Fruit fly (Drosophila melanogaster) whole organism, adult: ENCODE measurements around the gene comm3.
A peak's percentile ranks its signal among the peaks of the same experiment; 100 is the strongest.

Experiments
- CG11617 ChIP-seq: fragments of 200-800 bp; sonication (Bioruptor generic); optimal IDR thresholded peaks from 2 replicates; lab custom pipeline; 2017; ENCODE audit warnings: mild to moderate bottlenecking, missing biosample characterization, missing genetic modification reagents, missing genetic modification characterization
- CG12768 ChIP-seq: fragments of 200-800 bp; sonication (Bioruptor generic); optimal IDR thresholded peaks from 2 replicates; lab custom pipeline; 2017; ENCODE audit warnings: missing biosample characterization, missing genetic modification characterization, mild to moderate bottlenecking, moderate library complexity, missing genetic modification reagents
- CG14711 ChIP-seq: fragments of 200-800 bp; sonication (Bioruptor generic); optimal IDR thresholded peaks from 2 replicates; lab custom pipeline; 2018; ENCODE audit warnings: missing biosample characterization, mild to moderate bottlenecking, missing genetic modification characterization, moderate library complexity
- CG1620 ChIP-seq: fragments of 200-800 bp; sonication (Bioruptor generic); optimal IDR thresholded peaks from 2 replicates; lab custom pipeline; 2016; ENCODE audit warnings: missing biosample characterization, missing genetic modification characterization
- CG33017 ChIP-seq: fragments of 200-800 bp; sonication (Bioruptor generic); optimal IDR thresholded peaks from 2 replicates; lab custom pipeline; 2018; ENCODE audit warnings: missing biosample characterization, mild to moderate bottlenecking, missing genetic modification characterization, moderate library complexity
- CG5204 ChIP-seq: fragments of 200-800 bp; sonication (Bioruptor generic); optimal IDR thresholded peaks from 2 replicates; lab custom pipeline; 2016; ENCODE audit warnings: missing biosample characterization, missing genetic modification characterization
- CG7045 ChIP-seq: fragments of 200-800 bp; sonication (Bioruptor generic); optimal IDR thresholded peaks from 2 replicates; lab custom pipeline; 2017; ENCODE audit warnings: missing biosample characterization, mild to moderate bottlenecking, missing genetic modification characterization
- CG7101 ChIP-seq: fragments of 200-800 bp; sonication (Bioruptor generic); optimal IDR thresholded peaks from 2 replicates; lab custom pipeline; 2018; ENCODE audit warnings: missing biosample characterization, mild to moderate bottlenecking, missing genetic modification characterization, moderate library complexity
- Clk ChIP-seq: fragments of 200-800 bp; sonication (Bioruptor generic); optimal IDR thresholded peaks from 2 replicates; lab custom pipeline; 2017; ENCODE audit warnings: missing biosample characterization, missing genetic modification characterization
- Crg-1 ChIP-seq: fragments of 200-800 bp; sonication (Bioruptor generic); optimal IDR thresholded peaks from 2 replicates; lab custom pipeline; 2016; ENCODE audit warnings: missing biosample characterization, missing genetic modification characterization
- Hr96 ChIP-seq: fragments of 200-800 bp; sonication (Bioruptor generic); optimal IDR thresholded peaks from 2 replicates; lab custom pipeline; 2016; ENCODE audit warnings: missing biosample characterization, missing genetic modification characterization
- Mnt ChIP-seq: fragments of 200-800 bp; sonication (Bioruptor generic); optimal IDR thresholded peaks from 2 replicates; lab custom pipeline; 2016; ENCODE audit warnings: missing biosample characterization, mild to moderate bottlenecking, missing genetic modification characterization
- bab1 ChIP-seq: fragments of 200-800 bp; sonication (Bioruptor generic); optimal IDR thresholded peaks from 3 replicates; lab custom pipeline; 2019; ENCODE audit warnings: missing biosample characterization, mild to moderate bottlenecking, missing genetic modification characterization, moderate library complexity
- cic ChIP-seq: fragments of 200-800 bp; sonication (Bioruptor generic); optimal IDR thresholded peaks from 2 replicates; lab custom pipeline; 2017; ENCODE audit warnings: missing biosample characterization, mild to moderate bottlenecking, missing genetic modification characterization, moderate library complexity
- cnc ChIP-seq, 2 experiments: fragments of >200 bp; optimal IDR thresholded peaks; 2 replicates each; lab custom pipeline; 2017
- kay ChIP-seq: fragments of 200-800 bp; sonication (Bioruptor generic); peaks from one replicate; lab custom pipeline; 2016; ENCODE audit warnings: missing biosample characterization, missing genetic modification characterization, borderline replicate concordance
- ovo ChIP-seq: fragments of 200-800 bp; sonication (Bioruptor generic); optimal IDR thresholded peaks from 2 replicates; lab custom pipeline; 2016; ENCODE audit warnings: missing biosample characterization, missing genetic modification characterization
- pad ChIP-seq: fragments of 200-800 bp; sonication (Bioruptor generic); optimal IDR thresholded peaks from 3 replicates; lab custom pipeline; 2017; ENCODE audit warnings: missing biosample characterization, missing genetic modification characterization, mild to moderate bottlenecking, moderate library complexity, missing genetic modification reagents
- tj ChIP-seq: fragments of 200-800 bp; sonication (Bioruptor generic); optimal IDR thresholded peaks from 3 replicates; lab custom pipeline; 2017; ENCODE audit warnings: missing biosample characterization, mild to moderate bottlenecking, missing genetic modification characterization, moderate library complexity
- toe ChIP-seq: fragments of 200-800 bp; sonication (Bioruptor generic); optimal IDR thresholded peaks from 2 replicates; lab custom pipeline; 2016; ENCODE audit warnings: missing biosample characterization, missing genetic modification characterization

Gene comm3

dm6 chr3L:15646182-15646581 is 1.4 kb downstream of the comm3 start:
- no peak for TF ChIP-seq cic (GFP tag; lab: Kevin White, UChicago)
- TF ChIP-seq kay (GFP tag; lab: Kevin White, UChicago) = no peak
- no peak for TF ChIP-seq CG14711 (tag; lab: Kevin White, UChicago)

- TF ChIP-seq bab1 (GFP tag; lab: Kevin White, UChicago) (no peak), ovo (GFP tag; lab: Kevin White, UChicago) (no peak), kay (GFP tag; lab: Kevin White, UChicago) (no peak), pad (GFP tag; lab: Kevin White, UChicago) (no peak), CG33017 (tag; lab: Kevin White, UChicago) (no peak), CG1620 (GFP tag; lab: Kevin White, UChicago) (no peak), CG7045 (GFP tag; lab: Kevin White, UChicago) (no peak), Clk (GFP tag; lab: Kevin White, UChicago) (no peak), tj (GFP tag; lab: Kevin White, UChicago) (no peak), CG12768 (GFP tag; lab: Kevin White, UChicago) (no peak), toe (no peak), CG5204 (GFP tag; lab: Kevin White, UChicago) (no peak), CG11617 (GFP tag; lab: Kevin White, UChicago) (no peak), cnc (optimal IDR thresholded peaks at IDR 0.05; lab: Kevin White, UChicago) (no peak), cic (GFP tag; lab: Kevin White, UChicago) (no peak), Crg-1 (GFP tag; lab: Kevin White, UChicago) (no peak)
Observed at dm6 chr3L:15641590-15642019, 6.0 kb downstream of the comm3 start.

dm6 chr3L:15639978-15640377 is 7.6 kb downstream of the comm3 start:
- TF ChIP-seq toe (no peak), tj (GFP tag; lab: Kevin White, UChicago) (no peak), CG14711 (tag; lab: Kevin White, UChicago) (no peak), cic (GFP tag; lab: Kevin White, UChicago) (no peak), cnc (optimal IDR thresholded peaks at IDR 0.05; lab: Kevin White, UChicago) (no peak), CG7101 (tag; lab: Kevin White, UChicago) (no peak), ovo (GFP tag; lab: Kevin White, UChicago) (no peak), Crg-1 (GFP tag; lab: Kevin White, UChicago) (no peak), CG11617 (GFP tag; lab: Kevin White, UChicago) (no peak), CG7045 (GFP tag; lab: Kevin White, UChicago) (no peak), Mnt (GFP tag; lab: Kevin White, UChicago) (no peak), Clk (GFP tag; lab: Kevin White, UChicago) (no peak), CG1620 (GFP tag; lab: Kevin White, UChicago) (no peak)

dm6 chr3L:15638524-15638923 is 9.0 kb downstream of the comm3 start:
- TF ChIP-seq bab1 (GFP tag; lab: Kevin White, UChicago) = no peak
- no peak for TF ChIP-seq Crg-1 (GFP tag; lab: Kevin White, UChicago)
- no peak for TF ChIP-seq Clk (GFP tag; lab: Kevin White, UChicago)
- no peak for TF ChIP-seq CG12768 (GFP tag; lab: Kevin White, UChicago)
- no peak for TF ChIP-seq pad (GFP tag; lab: Kevin White, UChicago)
- no peak for TF ChIP-seq cic (GFP tag; lab: Kevin White, UChicago)
- no peak for TF ChIP-seq kay (GFP tag; lab: Kevin White, UChicago)
- no peak for TF ChIP-seq ovo (GFP tag; lab: Kevin White, UChicago)

dm6 chr3L:15637618-15638017 is 9.9 kb downstream of the comm3 start:
- TF ChIP-seq CG11617 (GFP tag; lab: Kevin White, UChicago) = no peak
- peak; percentile 49 for TF ChIP-seq kay (GFP tag; lab: Kevin White, UChicago)

dm6 chr3L:15636978-15637377 is 10.6 kb downstream of the comm3 start:
- TF ChIP-seq pad (GFP tag; lab: Kevin White, UChicago) (no peak), Clk (GFP tag; lab: Kevin White, UChicago) (no peak), CG5204 (GFP tag; lab: Kevin White, UChicago) (no peak), Crg-1 (GFP tag; lab: Kevin White, UChicago) (no peak), tj (GFP tag; lab: Kevin White, UChicago) (no peak), kay (GFP tag; lab: Kevin White, UChicago) (no peak), ovo (GFP tag; lab: Kevin White, UChicago) (no peak), CG12768 (GFP tag; lab: Kevin White, UChicago) (no peak), CG7045 (GFP tag; lab: Kevin White, UChicago) (no peak), toe (no peak), CG11617 (GFP tag; lab: Kevin White, UChicago) (no peak), Hr96 (GFP tag; lab: Kevin White, UChicago) (no peak), CG7101 (tag; lab: Kevin White, UChicago) (no peak), CG1620 (GFP tag; lab: Kevin White, UChicago) (no peak), Mnt (GFP tag; lab: Kevin White, UChicago) (no peak), CG33017 (tag; lab: Kevin White, UChicago) (no peak), CG14711 (tag; lab: Kevin White, UChicago) (no peak)

- TF ChIP-seq Clk (GFP tag; lab: Kevin White, UChicago) (no peak), CG33017 (tag; lab: Kevin White, UChicago) (peak; percentile 12), cic (GFP tag; lab: Kevin White, UChicago) (peak; percentile 69)
Observed at dm6 chr3L:15636359-15636758, 11.2 kb downstream of the comm3 start.
